Worm (Caenorhabditis elegans) whole organism, late embryonic: ENCODE measurements around the gene ZC449.1.
A peak's percentile ranks its signal among the peaks of the same experiment; 100 is the strongest.

Experiments used
- C08G9.2 ChIP-seq: sonication (generic microtip); optimal IDR thresholded peaks from 2 replicates; lab custom pipeline; 2016; ENCODE audit warnings: mild to moderate bottlenecking, missing genetic modification characterization, moderate library complexity, missing compliant biosample characterization
- K02D7.2 ChIP-seq: sonication (generic microtip); optimal IDR thresholded peaks from 2 replicates; lab custom pipeline; 2017; ENCODE audit warnings: mild to moderate bottlenecking, missing genetic modification characterization, missing compliant biosample characterization
- K09A11.1 ChIP-seq: sonication (generic microtip); optimal IDR thresholded peaks from 2 replicates; lab custom pipeline; 2017; ENCODE audit warnings: antibody characterized with exemption, mild to moderate bottlenecking, missing genetic modification characterization, missing compliant biosample characterization; ENCODE audit not compliant: insufficient read depth
- Y22D7AL.16 ChIP-seq: sonication (generic microtip); optimal IDR thresholded peaks from 2 replicates; lab custom pipeline; 2016; ENCODE audit warnings: missing genetic modification characterization, missing compliant biosample characterization
- ama-1 ChIP-seq: fragments of 150-350 bp; optimal IDR thresholded peaks from 2 replicates; lab custom pipeline; 2014
- ceh-14 ChIP-seq: sonication (generic microtip); optimal IDR thresholded peaks from 2 replicates; lab custom pipeline; 2016; ENCODE audit warnings: missing genotype, missing genetic modification characterization, missing compliant biosample characterization
- ceh-18 ChIP-seq: sonication (generic microtip); optimal IDR thresholded peaks from 2 replicates; lab custom pipeline; 2016; ENCODE audit warnings: missing genetic modification characterization, missing compliant biosample characterization
- ceh-2 ChIP-seq: sonication (generic microtip); optimal IDR thresholded peaks from 2 replicates; lab custom pipeline; 2016; ENCODE audit warnings: missing genotype, missing genetic modification characterization, missing compliant biosample characterization
- ceh-31 ChIP-seq: sonication (generic microtip); optimal IDR thresholded peaks from 2 replicates; lab custom pipeline; 2016; ENCODE audit warnings: missing genetic modification characterization, missing compliant biosample characterization
- ceh-34 ChIP-seq: sonication (generic microtip); optimal IDR thresholded peaks from 2 replicates; lab custom pipeline; 2016; ENCODE audit warnings: mild to moderate bottlenecking, missing genetic modification characterization, missing compliant biosample characterization
- ceh-45 ChIP-seq: fragments of 200-800 bp; sonication (Bioruptor generic); IDR thresholded peaks from 2 replicates; pipeline ENCODE4 v1.3.6; 2022; ENCODE audit warnings: missing genetic modification reagents, missing genetic modification characterization, missing compliant biosample characterization
- ceh-48 ChIP-seq: sonication (generic microtip); optimal IDR thresholded peaks from 2 replicates; lab custom pipeline; 2016; ENCODE audit warnings: missing genetic modification characterization, inconsistent platforms, missing compliant biosample characterization
- dmd-4 ChIP-seq: sonication (generic microtip); optimal IDR thresholded peaks from 2 replicates; lab custom pipeline; 2016; ENCODE audit warnings: borderline replicate concordance, missing genetic modification characterization, missing compliant biosample characterization
- dve-1 ChIP-seq: sonication (generic microtip); optimal IDR thresholded peaks from 2 replicates; lab custom pipeline; 2017; ENCODE audit warnings: antibody characterized with exemption, mild to moderate bottlenecking, missing genetic modification characterization, missing compliant biosample characterization
- elt-2 ChIP-seq: sonication (generic microtip); optimal IDR thresholded peaks from 2 replicates; lab custom pipeline; 2016; ENCODE audit warnings: missing genetic modification reagents, missing genetic modification characterization, missing compliant biosample characterization
- ets-4 ChIP-seq: sonication (generic microtip); optimal IDR thresholded peaks from 2 replicates; lab custom pipeline; 2016; ENCODE audit warnings: missing genetic modification characterization, missing compliant biosample characterization
- fkh-6 ChIP-seq: sonication (generic microtip); optimal IDR thresholded peaks from 2 replicates; lab custom pipeline; 2016; ENCODE audit warnings: missing genetic modification characterization, missing compliant biosample characterization
- hlh-13 ChIP-seq: fragments of 200-800 bp; sonication (Bioruptor generic); optimal IDR thresholded peaks from 2 replicates; lab custom pipeline; 2018; ENCODE audit warnings: mild to moderate bottlenecking, missing genetic modification characterization, missing compliant biosample characterization
- hlh-8 ChIP-seq: sonication (generic microtip); optimal IDR thresholded peaks from 2 replicates; lab custom pipeline; 2016; ENCODE audit warnings: missing genotype, missing genetic modification characterization, missing compliant biosample characterization
- nfya-1 ChIP-seq: sonication (generic microtip); optimal IDR thresholded peaks from 2 replicates; lab custom pipeline; 2017; ENCODE audit warnings: missing genetic modification characterization, mild to moderate bottlenecking, missing compliant biosample characterization, antibody characterized with exemption, moderate library complexity
- npax-4 ChIP-seq: sonication (generic microtip); optimal IDR thresholded peaks from 2 replicates; lab custom pipeline; 2016; ENCODE audit warnings: missing genetic modification characterization, missing compliant biosample characterization
- odd-2 ChIP-seq: sonication (generic microtip); optimal IDR thresholded peaks from 2 replicates; lab custom pipeline; 2017; ENCODE audit warnings: antibody characterized with exemption, mild to moderate bottlenecking, missing genetic modification characterization, missing compliant biosample characterization
- pag-3 ChIP-seq: sonication (generic microtip); optimal IDR thresholded peaks from 2 replicates; lab custom pipeline; 2016; ENCODE audit warnings: missing compliant biosample characterization, missing genetic modification characterization, borderline replicate concordance
- pha-2 ChIP-seq: sonication (generic microtip); optimal IDR thresholded peaks from 2 replicates; lab custom pipeline; 2017; ENCODE audit warnings: mild to moderate bottlenecking, missing genetic modification characterization, missing compliant biosample characterization
- pha-4 ChIP-seq: fragments of 150-350 bp; optimal IDR thresholded peaks from 2 replicates; lab custom pipeline; 2018; ENCODE audit warnings: missing biosample characterization, missing genetic modification reagents, missing genetic modification characterization
- ref-2 ChIP-seq: sonication (generic microtip); optimal IDR thresholded peaks from 2 replicates; lab custom pipeline; 2016; ENCODE audit warnings: missing genetic modification characterization, missing compliant biosample characterization
- rnt-1 ChIP-seq: sonication (generic microtip); optimal IDR thresholded peaks from 2 replicates; lab custom pipeline; 2016; ENCODE audit warnings: missing genetic modification characterization, missing compliant biosample characterization
- sdc-2 ChIP-seq: sonication (generic microtip); optimal IDR thresholded peaks from 2 replicates; lab custom pipeline; 2016; ENCODE audit warnings: missing genotype, missing genetic modification characterization, missing compliant biosample characterization
- syd-9 ChIP-seq: sonication (generic microtip); optimal IDR thresholded peaks from 2 replicates; lab custom pipeline; 2016; ENCODE audit warnings: mild to moderate bottlenecking, missing genetic modification characterization, moderate library complexity, missing compliant biosample characterization
- tbx-2 ChIP-seq: sonication (generic microtip); optimal IDR thresholded peaks from 2 replicates; lab custom pipeline; 2016; ENCODE audit warnings: missing genetic modification characterization, missing compliant biosample characterization
- unc-42 ChIP-seq: sonication (generic microtip); optimal IDR thresholded peaks from 2 replicates; lab custom pipeline; 2016; ENCODE audit warnings: missing genotype, missing genetic modification characterization, missing compliant biosample characterization
- unc-55 ChIP-seq: sonication (generic microtip); optimal IDR thresholded peaks from 2 replicates; lab custom pipeline; 2017; ENCODE audit warnings: missing biosample characterization, missing genetic modification reagents, missing genetic modification characterization
- unc-86 ChIP-seq: sonication (generic microtip); optimal IDR thresholded peaks from 2 replicates; lab custom pipeline; 2016; ENCODE audit warnings: missing genetic modification characterization, missing compliant biosample characterization
- zip-5 ChIP-seq: sonication (generic microtip); optimal IDR thresholded peaks from 2 replicates; lab custom pipeline; 2016; ENCODE audit warnings: missing genetic modification characterization, missing compliant biosample characterization
- ztf-16 ChIP-seq: sonication (generic microtip); optimal IDR thresholded peaks from 2 replicates; lab custom pipeline; 2017; ENCODE audit warnings: missing genetic modification characterization, missing compliant biosample characterization

Gene ZC449.1

ce11 chrX:5059163-5059562 lies 34.9 kb downstream of the ZC449.1 start, which contains the start of gene C24H10.4:
Gene C24H10.4 (minus strand): TSS chrX:5059263.
- TF ChIP-seq syd-9 (tag; lab: Kevin White, UChicago) (no peak), zip-5 (tag; lab: Kevin White, UChicago) (no peak)

DNA sequence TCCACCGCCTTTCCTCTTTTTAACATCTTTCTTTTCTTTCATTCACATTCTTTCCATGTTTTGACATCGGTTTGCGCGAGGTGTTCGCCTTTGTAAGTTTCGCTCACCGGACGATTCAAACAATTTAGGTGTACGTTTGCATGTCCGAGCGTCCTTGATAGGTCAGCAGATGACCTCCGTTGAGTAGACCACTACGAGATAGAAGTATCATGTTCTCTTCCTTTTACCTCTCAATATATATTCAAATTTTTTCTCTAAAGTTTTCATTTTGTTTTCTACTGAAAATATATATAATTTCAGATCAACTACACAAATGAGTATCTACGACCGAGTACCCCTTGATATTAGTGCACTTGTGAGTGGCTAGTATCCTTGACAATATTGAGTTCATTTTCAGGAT lies 36.5 kb downstream of the ZC449.1 start, which contains the start of gene C24H10.3:
TSS of gene C24H10.3 (plus strand) at position 301 of the 400 bp plus-strand sequence.
- TF ChIP-seq tbx-2 (tag; lab: Kevin White, UChicago): no peak
- TF ChIP-seq ceh-14 (tag; lab: Kevin White, UChicago): no peak
- TF ChIP-seq pag-3 (tag; lab: Kevin White, UChicago): no peak
- TF ChIP-seq ama-1 (lab: Kevin White, UChicago): no peak
- no peak for TF ChIP-seq odd-2 (tag; lab: Kevin White, UChicago)
- no peak for TF ChIP-seq ztf-16

DNA sequence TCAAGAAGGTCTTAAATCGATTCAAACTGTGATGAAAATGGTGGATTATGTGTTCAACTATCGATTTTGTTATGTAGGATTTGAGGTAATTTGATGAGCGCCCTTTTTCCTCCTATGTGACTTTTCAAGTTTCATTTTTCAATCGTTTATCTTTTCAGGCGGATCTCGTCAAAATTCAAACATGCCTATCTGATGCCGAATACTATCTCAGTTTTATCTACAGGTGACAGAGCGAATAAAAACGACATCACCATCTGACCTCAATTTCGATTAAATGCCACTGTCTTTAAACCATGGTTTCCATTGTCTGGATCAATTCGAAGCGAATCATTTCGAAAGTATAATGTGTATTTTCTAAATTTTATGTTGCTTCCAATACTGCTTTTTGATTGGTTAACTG lies 37.5 kb downstream of the ZC449.1 start:
- TF ChIP-seq rnt-1 (peak; percentile 30), pha-4 (tag; lab: Kevin White, UChicago) (no peak)

ce11 chrX:5063750-5064652 lies 39.8 kb downstream of the ZC449.1 start, which contains the start of gene C24H10.2:
Gene C24H10.2 (plus strand): TSS chrX:5064602.
- TF ChIP-seq ceh-48 (peak; percentile 7), K09A11.1 (tag; lab: Kevin White, UChicago) (no peak), unc-86 (no peak), sdc-2 (peak; percentile 8), ceh-18 (peak; percentile 30), ceh-2 (peak; percentile 10), unc-42 (peak; percentile 21), ztf-16 (no peak), K02D7.2 (no peak), elt-2 (peak; percentile 81), nfya-1 (tag; lab: Kevin White, UChicago) (peak; percentile 71), ets-4 (tag; lab: Kevin White, UChicago) (peak; percentile 20), dve-1 (no peak), tbx-2 (tag; lab: Kevin White, UChicago) (peak; percentile 76), pha-2 (tag; lab: Kevin White, UChicago) (peak; percentile 9), dmd-4 (peak; percentile 37), fkh-6 (tag; lab: Kevin White, UChicago) (peak; percentile 7), C08G9.2 (tag; lab: Kevin White, UChicago) (peak; percentile 25), unc-55 (GFP tag; lab: Kevin White, UChicago) (peak; percentile 10), hlh-13 (no peak), ceh-31 (peak; percentile 54), ceh-14 (tag; lab: Kevin White, UChicago) (peak; percentile 31), ref-2 (tag; lab: Kevin White, UChicago) (peak; percentile 20), syd-9 (tag; lab: Kevin White, UChicago) (peak; percentile 19), ceh-34 (tag; lab: Kevin White, UChicago) (peak; percentile 13)

ce11 chrX:5066570-5066969 lies 42.4 kb downstream of the ZC449.1 start:
- no peak for TF ChIP-seq tbx-2 (tag; lab: Kevin White, UChicago)
- no peak for TF ChIP-seq unc-86
- TF ChIP-seq Y22D7AL.16 (tag; lab: Kevin White, UChicago): no peak
- no peak for TF ChIP-seq ceh-45
- TF ChIP-seq npax-4 (tag; lab: Kevin White, UChicago): no peak
- no peak for TF ChIP-seq hlh-8 (tag; lab: Kevin White, UChicago)
- no peak for TF ChIP-seq dmd-4
- TF ChIP-seq, all 69 proteins: peak for 0
